Worm (Caenorhabditis elegans): ENCODE measurements around the gene Y57G11C.3.
"Not testable (repeated sequence)": the region's sequence is repeated elsewhere in the genome, so short reads cannot be mapped to it uniquely, and the experiment has no call there.

Y57G11C.3 gene

DNA sequence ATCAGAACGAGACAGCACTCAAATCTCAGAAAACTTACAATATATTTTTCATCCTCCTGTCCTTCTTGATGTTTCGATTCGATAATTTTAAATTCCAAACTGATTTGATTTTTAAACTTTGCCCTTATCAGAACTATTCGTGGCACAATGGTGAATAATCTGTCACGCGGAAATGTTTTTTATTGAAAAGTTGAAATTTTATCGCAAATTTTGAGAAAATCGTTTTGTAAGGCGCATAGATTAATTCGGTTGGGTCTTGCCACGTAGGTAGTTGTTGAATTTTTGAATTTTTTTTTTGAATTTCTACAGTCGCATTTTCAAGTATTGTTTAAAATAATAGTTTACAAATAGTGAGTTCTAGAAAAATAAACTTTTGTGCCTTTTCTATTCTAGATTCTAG is 7.2 kb upstream of the Y57G11C.3 start, which contains the start of gene ptp-5.2:
Gene ptp-5.2, minus strand, starts transcription at position 101 of the 400 bp plus-strand sequence.
- TF ChIP-seq dmd-9 (GFP tag; IDR thresholded peaks at IDR 0.05) (no peak), lir-3 (tag; optimal IDR thresholded peaks at IDR 0.05) (no peak), ceh-82 (tag; optimal IDR thresholded peaks at IDR 0.05) (no peak), daf-12 (tag; optimal IDR thresholded peaks at IDR 0.05) (no peak), php-3 (GFP tag; IDR thresholded peaks at IDR 0.05) (no peak), F10B5.3 (tag; optimal IDR thresholded peaks at IDR 0.05) (no peak), nhr-25 (tag; optimal IDR thresholded peaks at IDR 0.05; ENCODE audit: borderline replicate concordance, insufficient read depth) (no peak), nhr-11 (tag; optimal IDR thresholded peaks at IDR 0.05) (no peak), T26A8.4 (GFP tag; IDR thresholded peaks at IDR 0.05) (no peak), lin-39 (tag; optimal IDR thresholded peaks at IDR 0.05) (no peak), Y75B8A.6 (GFP tag; IDR thresholded peaks at IDR 0.05) (no peak), F26F4.8 (GFP tag; conservative IDR thresholded peaks at IDR 0.05) (no peak), ama-1 (optimal IDR thresholded peaks at IDR 0.05) (no peak), F37D6.2 (tag; optimal IDR thresholded peaks at IDR 0.05) (no peak), madf-9 (GFP tag; conservative IDR thresholded peaks at IDR 0.05) (no peak), gei-8 (GFP tag; optimal IDR thresholded peaks at IDR 0.05) (no peak), arid-1 (GFP tag; conservative IDR thresholded peaks at IDR 0.05) (no peak), lim-7 (GFP tag; IDR thresholded peaks at IDR 0.05) (no peak), egl-27 (tag; optimal IDR thresholded peaks at IDR 0.05) (no peak)

DNA sequence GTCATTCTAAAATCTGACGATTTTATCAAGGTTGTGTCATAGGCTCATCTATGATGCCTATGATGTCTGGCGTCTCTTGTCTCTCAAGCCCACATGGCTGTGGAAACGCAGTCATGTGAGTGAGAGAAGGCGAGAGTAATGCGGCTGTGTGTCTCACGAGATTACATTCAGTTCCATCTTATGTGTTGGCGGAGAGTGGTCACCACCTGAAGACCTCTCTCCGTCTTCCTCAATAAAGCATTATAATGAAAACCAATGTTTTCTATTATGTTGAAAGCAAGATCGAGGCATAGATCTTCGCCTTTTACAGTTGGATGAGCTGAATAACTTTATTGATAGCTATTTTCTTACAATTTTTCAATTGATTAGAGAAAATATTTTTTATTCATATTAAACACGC is 4.7 kb upstream of the Y57G11C.3 start:
- peak; percentile 63 for TF ChIP-seq T20F7.1 (GFP tag; optimal IDR thresholded peaks at IDR 0.05)
- TF ChIP-seq ctbp-1 (GFP tag; IDR thresholded peaks at IDR 0.05), result 0 out of 2 replicates have a peak, but pooled peaks have one; percentile 18
- peak; percentile 39 for TF ChIP-seq nhr-11 (tag; optimal IDR thresholded peaks at IDR 0.05)
- peak in 1 of 2 experiments; percentile 17 for TF ChIP-seq hif-1 (tag; optimal IDR thresholded peaks at IDR 0.05)
- TF ChIP-seq madf-9 (GFP tag; conservative IDR thresholded peaks at IDR 0.05), result 0 out of 2 replicates have a peak, but pooled peaks have one; percentile 25
- TF ChIP-seq nhr-28 (tag; optimal IDR thresholded peaks at IDR 0.05), result peak; percentile 33
- peak; percentile 84; the same call in 1 of the 2 replicates for TF ChIP-seq hmg-1.1 (GFP tag; IDR thresholded peaks at IDR 0.05)
- TF ChIP-seq mep-1 (tag; optimal IDR thresholded peaks at IDR 0.05), result peak; percentile 36
- peak; percentile 97 for TF ChIP-seq hlh-30 (tag; optimal IDR thresholded peaks at IDR 0.05; ENCODE audit: insufficient read depth)
- 0 out of 2 replicates have a peak, but pooled peaks have one; percentile 44 for TF ChIP-seq mxl-2 (GFP tag; conservative IDR thresholded peaks at IDR 0.05)
- TF ChIP-seq lin-38 (GFP tag; IDR thresholded peaks at IDR 0.05), result peak; percentile 51
- TF ChIP-seq mdl-1 (tag; optimal IDR thresholded peaks at IDR 0.05), result peak; percentile 51 to 90
- 0 out of 2 replicates have a peak, but pooled peaks have one; percentile 44 for TF ChIP-seq saeg-2 (GFP tag; IDR thresholded peaks at IDR 0.05)
- TF ChIP-seq mxl-3 (GFP tag; optimal IDR thresholded peaks at IDR 0.05), result peak; percentile 69
- peak in 1 of 2 experiments; percentile 96 for TF ChIP-seq unc-62 (GFP tag; optimal IDR thresholded peaks at IDR 0.05 in 1 of 2)
- not testable (repeated sequence) for TF ChIP-seq unc-62 (tag; optimal IDR thresholded peaks at IDR 0.05)
- TF ChIP-seq lsy-2 (tag; optimal IDR thresholded peaks at IDR 0.05), result peak in 1 of 2 experiments; percentile 40
- TF ChIP-seq dmd-6 (GFP tag; IDR thresholded peaks at IDR 0.05), result peak; percentile 66
- peak; percentile 80 for TF ChIP-seq hlh-11 (tag; optimal IDR thresholded peaks at IDR 0.05)
- 0 out of 2 replicates have a peak, but pooled peaks have one; percentile 43 for TF ChIP-seq daf-19 (GFP tag; conservative IDR thresholded peaks at IDR 0.05)
- peak; percentile 62 for TF ChIP-seq dve-1 (tag; optimal IDR thresholded peaks at IDR 0.05; ENCODE audit: insufficient read depth)

All from whole organism, L4 larva.